Fruit fly (Drosophila melanogaster) whole organism, larva: ENCODE results near the gene betaNACtes1.
A peak's percentile ranks its signal among the peaks of the same experiment; 100 is the strongest.

Experiments
- noc ChIP-seq: fragments of 200-800 bp; sonication (Bioruptor generic); optimal IDR thresholded peaks from 3 replicates; lab custom pipeline; 2019; ENCODE audit warnings: missing biosample characterization, mild to moderate bottlenecking, missing genetic modification characterization, moderate library complexity

Gene betaNACtes1

dm6 chrX:14172524-14172923 lies at the start of gene betaNACtes1:
betaNACtes1 (minus strand) TSS chrX:14172624.
- no peak for TF ChIP-seq noc (tag; lab: Kevin White, UChicago)

dm6 chrX:14221995-14222394 lies 49.6 kb upstream of the betaNACtes1 start:
- TF ChIP-seq noc (tag; lab: Kevin White, UChicago) = no peak

- no peak for TF ChIP-seq noc (tag; lab: Kevin White, UChicago)
These were observed 48.8 kb upstream of the betaNACtes1 start for dm6 chrX:14221182-14221581.

- TF ChIP-seq noc (tag; lab: Kevin White, UChicago) = peak; percentile 86
These were observed 45.6 kb upstream of the betaNACtes1 start for dm6 chrX:14218045-14218483.

dm6 chrX:14216844-14217243 lies 44.4 kb upstream of the betaNACtes1 start:
- no peak for TF ChIP-seq noc (tag; lab: Kevin White, UChicago)

dm6 chrX:14215834-14216233 lies 43.4 kb upstream of the betaNACtes1 start:
- peak; percentile 15 for TF ChIP-seq noc (tag; lab: Kevin White, UChicago)

dm6 chrX:14214505-14215449 lies 42.4 kb upstream of the betaNACtes1 start:
- peak; percentile 65 for TF ChIP-seq noc (tag; lab: Kevin White, UChicago)

dm6 chrX:14213509-14214154 lies 41.2 kb upstream of the betaNACtes1 start:
- TF ChIP-seq noc (tag; lab: Kevin White, UChicago) = no peak

- TF ChIP-seq noc (tag; lab: Kevin White, UChicago) = no peak
These were observed 39.8 kb upstream of the betaNACtes1 start for dm6 chrX:14212147-14212792.

dm6 chrX:14211250-14211944 lies 39.0 kb upstream of the betaNACtes1 start:
- TF ChIP-seq noc (tag; lab: Kevin White, UChicago) = no peak

dm6 chrX:14209209-14209781 lies 36.9 kb upstream of the betaNACtes1 start:
- peak; percentile 7 for TF ChIP-seq noc (tag; lab: Kevin White, UChicago)

dm6 chrX:14208426-14209208 lies 36.2 kb upstream of the betaNACtes1 start:
- TF ChIP-seq noc (tag; lab: Kevin White, UChicago) = no peak

- TF ChIP-seq noc (tag; lab: Kevin White, UChicago) = no peak
These were observed 28.8 kb upstream of the betaNACtes1 start, which contains the start of gene Prp16 for dm6 chrX:14201178-14201577. Prp16 (plus strand) TSS chrX:14201362.

- TF ChIP-seq noc (tag; lab: Kevin White, UChicago) = no peak
These were observed 27.6 kb upstream of the betaNACtes1 start, which contains the start of gene CG11590 for dm6 chrX:14199967-14200531. CG11590 (plus strand) TSS chrX:14200178.
